Worm (Caenorhabditis elegans): ENCODE measurements around the gene fbxa-48.

The fbxa-48 gene

ce11 chrIII:2272075-2272474, at the start of gene fbxa-48:
Gene fbxa-48, minus strand, starts transcription at chrIII:2272175.
- TF ChIP-seq lsy-2 (tag; optimal IDR thresholded peaks at IDR 0.05) = no peak

ce11 chrIII:2316439-2316838, 44.5 kb upstream of the fbxa-48 start:
- TF ChIP-seq mab-5 (tag; optimal IDR thresholded peaks at IDR 0.05) = no peak

ce11 chrIII:2314678-2315077, 42.7 kb upstream of the fbxa-48 start:
- TF ChIP-seq nhr-28 (tag; optimal IDR thresholded peaks at IDR 0.05) (no peak), tbx-8 (GFP tag; optimal IDR thresholded peaks at IDR 0.05) (no peak)

- TF ChIP-seq ces-1 (GFP tag; optimal IDR thresholded peaks at IDR 0.05) (peak; percentile 44), hlh-1 (tag; optimal IDR thresholded peaks at IDR 0.05) (no peak)
Observed at ce11 chrIII:2313985-2314494, 42.1 kb upstream of the fbxa-48 start, which contains the start of the genes fbxa-66 and iffb-1. Gene fbxa-66, minus strand, starts transcription at chrIII:2314035. Gene iffb-1, plus strand, starts transcription at chrIII:2314436.

ce11 chrIII:2310996-2311395, 39.0 kb upstream of the fbxa-48 start:
- TF ChIP-seq flh-1 (GFP tag; optimal IDR thresholded peaks at IDR 0.05) = no peak
- no peak for TF ChIP-seq blmp-1 (tag; optimal IDR thresholded peaks at IDR 0.05)
- no peak for TF ChIP-seq ham-2 (GFP tag; optimal IDR thresholded peaks at IDR 0.05)
- TF ChIP-seq elt-3 (tag; optimal IDR thresholded peaks at IDR 0.05) = no peak
- no peak for TF ChIP-seq drap-1 (GFP tag; optimal IDR thresholded peaks at IDR 0.05)
- no peak for TF ChIP-seq mls-2 (tag; optimal IDR thresholded peaks at IDR 0.05)
- TF ChIP-seq nhr-2 (tag; optimal IDR thresholded peaks at IDR 0.05) = no peak
- TF ChIP-seq nhr-237 (tag; optimal IDR thresholded peaks at IDR 0.05) = no peak
- no peak for TF ChIP-seq unc-120 (tag; optimal IDR thresholded peaks at IDR 0.05; ENCODE audit: poor library complexity, severe bottlenecking)
- no peak for TF ChIP-seq ceh-83 (GFP tag; optimal IDR thresholded peaks at IDR 0.05)
- no peak for TF ChIP-seq lin-32 (GFP tag; optimal IDR thresholded peaks at IDR 0.05)
- TF ChIP-seq elt-1 (tag; optimal IDR thresholded peaks at IDR 0.05; ENCODE audit: borderline replicate concordance, insufficient read depth) = no peak
- no peak for TF ChIP-seq unc-62 (GFP tag; optimal IDR thresholded peaks at IDR 0.05)
- TF ChIP-seq mep-1 (tag; optimal IDR thresholded peaks at IDR 0.05) = no peak
- TF ChIP-seq hlh-1 (tag; optimal IDR thresholded peaks at IDR 0.05) = no peak
- no peak for TF ChIP-seq M03D4.4 (tag; optimal IDR thresholded peaks at IDR 0.05)
- TF ChIP-seq nhr-12 (tag; optimal IDR thresholded peaks at IDR 0.05) = no peak
- no peak for TF ChIP-seq ceh-43 (GFP tag; optimal IDR thresholded peaks at IDR 0.05)
- no peak for TF ChIP-seq nhr-28 (tag; optimal IDR thresholded peaks at IDR 0.05)

- TF ChIP-seq sem-2 (GFP tag; optimal IDR thresholded peaks at IDR 0.05) (no peak), unc-120 (tag; optimal IDR thresholded peaks at IDR 0.05; ENCODE audit: poor library complexity, severe bottlenecking) (no peak), M03D4.4 (tag; optimal IDR thresholded peaks at IDR 0.05) (no peak), sptf-1 (tag; optimal IDR thresholded peaks at IDR 0.05) (no peak), flh-1 (GFP tag; optimal IDR thresholded peaks at IDR 0.05) (no peak), drap-1 (GFP tag; optimal IDR thresholded peaks at IDR 0.05) (no peak), nhr-2 (tag; optimal IDR thresholded peaks at IDR 0.05) (no peak), ceh-83 (GFP tag; optimal IDR thresholded peaks at IDR 0.05) (no peak), mls-2 (tag; optimal IDR thresholded peaks at IDR 0.05) (no peak), elt-1 (tag; optimal IDR thresholded peaks at IDR 0.05; ENCODE audit: borderline replicate concordance, insufficient read depth) (no peak), pha-4 (tag; optimal IDR thresholded peaks at IDR 0.05) (no peak), snpc-4 (tag; optimal IDR thresholded peaks at IDR 0.05) (no peak), unc-39 (tag; optimal IDR thresholded peaks at IDR 0.05) (no peak)
Observed at ce11 chrIII:2308026-2308425, 36.1 kb upstream of the fbxa-48 start, which contains the start of the genes fbxa-1 and Y54F10BM.20. Gene fbxa-1, minus strand, starts transcription at chrIII:2308126. Gene Y54F10BM.20, plus strand, starts transcription at chrIII:2308256.

- TF ChIP-seq sptf-1 (tag; optimal IDR thresholded peaks at IDR 0.05) = no peak
- TF ChIP-seq zip-8 (tag; optimal IDR thresholded peaks at IDR 0.05) = no peak
- TF ChIP-seq cnd-1 (tag; optimal IDR thresholded peaks at IDR 0.05) = peak; percentile 88
- TF ChIP-seq lin-32 (GFP tag; optimal IDR thresholded peaks at IDR 0.05) = peak; percentile 76
- TF ChIP-seq elt-1 (tag; optimal IDR thresholded peaks at IDR 0.05; ENCODE audit: borderline replicate concordance, insufficient read depth) = no peak
- no peak for TF ChIP-seq nhr-76 (tag; optimal IDR thresholded peaks at IDR 0.05)
- TF ChIP-seq mep-1 (tag; optimal IDR thresholded peaks at IDR 0.05) = peak; percentile 36
- TF ChIP-seq bed-3 (GFP tag; optimal IDR thresholded peaks at IDR 0.05) = no peak
- peak; percentile 25 for TF ChIP-seq nhr-2 (tag; optimal IDR thresholded peaks at IDR 0.05)
- TF ChIP-seq mab-5 (tag; optimal IDR thresholded peaks at IDR 0.05) = no peak
- TF ChIP-seq M03D4.4 (tag; optimal IDR thresholded peaks at IDR 0.05) = no peak
- TF ChIP-seq lsy-2 (tag; optimal IDR thresholded peaks at IDR 0.05) = peak; percentile 0
- peak; percentile 18 for TF ChIP-seq mls-2 (tag; optimal IDR thresholded peaks at IDR 0.05)
- TF ChIP-seq nhr-237 (tag; optimal IDR thresholded peaks at IDR 0.05) = no peak
- TF ChIP-seq nhr-12 (tag; optimal IDR thresholded peaks at IDR 0.05) = no peak
- no peak for TF ChIP-seq elt-3 (tag; optimal IDR thresholded peaks at IDR 0.05)
- TF ChIP-seq unc-39 (tag; optimal IDR thresholded peaks at IDR 0.05) = peak; percentile 32
- no peak for TF ChIP-seq ceh-39 (tag; optimal IDR thresholded peaks at IDR 0.05)
- TF ChIP-seq blmp-1 (tag; optimal IDR thresholded peaks at IDR 0.05) = no peak
- no peak for TF ChIP-seq flh-1 (GFP tag; optimal IDR thresholded peaks at IDR 0.05)
- peak; percentile 67 for TF ChIP-seq ces-1 (GFP tag; optimal IDR thresholded peaks at IDR 0.05)
- TF ChIP-seq ceh-43 (GFP tag; optimal IDR thresholded peaks at IDR 0.05) = no peak
- TF ChIP-seq unc-120 (tag; optimal IDR thresholded peaks at IDR 0.05; ENCODE audit: poor library complexity, severe bottlenecking) = no peak
- no peak for TF ChIP-seq sem-2 (GFP tag; optimal IDR thresholded peaks at IDR 0.05)
- peak; percentile 31 for TF ChIP-seq pha-4 (tag; optimal IDR thresholded peaks at IDR 0.05)
- no peak for TF ChIP-seq tbx-8 (GFP tag; optimal IDR thresholded peaks at IDR 0.05)
- no peak for TF ChIP-seq ceh-83 (GFP tag; optimal IDR thresholded peaks at IDR 0.05)
- TF ChIP-seq unc-62 (GFP tag; optimal IDR thresholded peaks at IDR 0.05) = no peak
- TF ChIP-seq drap-1 (GFP tag; optimal IDR thresholded peaks at IDR 0.05) = no peak
- no peak for TF ChIP-seq snpc-4 (tag; optimal IDR thresholded peaks at IDR 0.05)
Observed at ce11 chrIII:2304867-2305266, 32.9 kb upstream of the fbxa-48 start, which contains the start of gene Y54F10BM.9. Gene Y54F10BM.9, minus strand, starts transcription at chrIII:2304927.

Data from whole organism, mixed stage, embryonic.